Fruit fly (Drosophila melanogaster): ENCODE measurements around the gene Atg4b.
A peak's percentile ranks its signal among the peaks of the same experiment; 100 is the strongest.

The Atg4b gene

dm6 chr3R:15330472-15330871 lies 26.3 kb downstream of the Atg4b start, which contains the start of gene mRpL9 (continued):
- peak; percentile 11 for TF ChIP-seq CG18011 (GFP tag; optimal IDR thresholded peaks at IDR 0.05)
- TF ChIP-seq jing (GFP tag; optimal IDR thresholded peaks at IDR 0.05): no peak
- TF ChIP-seq knrl (GFP tag; IDR thresholded peaks at IDR 0.05; ENCODE audit: partially characterized antibody): peak; percentile 44; the same call in 1 of the 3 replicates
- TF ChIP-seq CG15514 (GFP tag; optimal IDR thresholded peaks at IDR 0.05): peak; percentile 52
- TF ChIP-seq CG10147 (GFP tag; optimal IDR thresholded peaks at IDR 0.05): no peak
- no peak for TF ChIP-seq lab (GFP tag; optimal IDR thresholded peaks at IDR 0.05)
- no peak for TF ChIP-seq Nf-YB (GFP tag; optimal IDR thresholded peaks at IDR 0.05)
- no peak for TF ChIP-seq ERR (GFP tag; optimal IDR thresholded peaks at IDR 0.05)
- TF ChIP-seq Dad (GFP tag; optimal IDR thresholded peaks at IDR 0.05): no peak
- no peak for TF ChIP-seq NK7.1 (GFP tag; optimal IDR thresholded peaks at IDR 0.05)
- no peak for TF ChIP-seq Xrp1 (GFP tag; IDR thresholded peaks at IDR 0.05)
- no peak for TF ChIP-seq CG3281 (GFP tag; optimal IDR thresholded peaks at IDR 0.05)
- TF ChIP-seq CG12236 (GFP tag; optimal IDR thresholded peaks at IDR 0.05): no peak
- no peak for TF ChIP-seq Dfd (GFP tag; optimal IDR thresholded peaks at IDR 0.05)
- TF ChIP-seq CG3065 (GFP tag; optimal IDR thresholded peaks at IDR 0.05): no peak
- no peak for TF ChIP-seq Stat92E (GFP tag; optimal IDR thresholded peaks at IDR 0.05)
- no peak for TF ChIP-seq tup (GFP tag; optimal IDR thresholded peaks at IDR 0.05)
- TF ChIP-seq CG4730 (GFP tag; IDR thresholded peaks at IDR 0.05): no peak
- TF ChIP-seq CG14667 (GFP tag; IDR thresholded peaks at IDR 0.05): no peak
- no peak for TF ChIP-seq al (GFP tag; IDR thresholded peaks at IDR 0.05)
- TF ChIP-seq Meics (GFP tag; optimal IDR thresholded peaks at IDR 0.05): peak; percentile 6
- no peak for TF ChIP-seq sna (GFP tag; IDR thresholded peaks at IDR 0.05; ENCODE audit: partially characterized antibody)
- TF ChIP-seq CG5953 (GFP tag; IDR thresholded peaks at IDR 0.05): no peak
- TF ChIP-seq Ravus (GFP tag; IDR thresholded peaks at IDR 0.05): no peak
- TF ChIP-seq trh (GFP tag; optimal IDR thresholded peaks at IDR 0.05): no peak
- TF ChIP-seq Hmr (GFP tag; optimal IDR thresholded peaks at IDR 0.05): no peak
- TF ChIP-seq Bgb (GFP tag; IDR thresholded peaks at IDR 0.05; ENCODE audit: partially characterized antibody): no peak
- TF ChIP-seq CG4424 (GFP tag; optimal IDR thresholded peaks at IDR 0.05): no peak
- no peak for TF ChIP-seq sd (tag; optimal IDR thresholded peaks at IDR 0.05)
- no peak for TF ChIP-seq CG13123 (GFP tag; optimal IDR thresholded peaks at IDR 0.05)
- no peak for TF ChIP-seq CrebB (tag; optimal IDR thresholded peaks at IDR 0.05)
- peak; percentile 31 for TF ChIP-seq gfzf (GFP tag; optimal IDR thresholded peaks at IDR 0.05)
- no peak for TF ChIP-seq hkb (optimal IDR thresholded peaks at IDR 0.05)
- TF ChIP-seq hkb (GFP tag; IDR thresholded peaks at IDR 0.05): no peak
- no peak for TF ChIP-seq CG1792 (GFP tag; optimal IDR thresholded peaks at IDR 0.05)
- no peak for TF ChIP-seq dmrt99B (tag; optimal IDR thresholded peaks at IDR 0.05)
- peak; percentile 29; the same call in 1 of the 2 replicates for TF ChIP-seq Dref (GFP tag; IDR thresholded peaks at IDR 0.05)
- no peak for TF ChIP-seq slou (GFP tag; optimal IDR thresholded peaks at IDR 0.05)
- no peak for TF ChIP-seq CG8359 (GFP tag; optimal IDR thresholded peaks at IDR 0.05; ENCODE audit: borderline replicate concordance)
- TF ChIP-seq stc (GFP tag; IDR thresholded peaks at IDR 0.05): no peak
- TF ChIP-seq nau (GFP tag; optimal IDR thresholded peaks at IDR 0.05): no peak
- TF ChIP-seq CG15601 (tag; optimal IDR thresholded peaks at IDR 0.05): no peak
- no peak for TF ChIP-seq Dip2 (GFP tag; IDR thresholded peaks at IDR 0.05)
- TF ChIP-seq CG17568 (GFP tag; optimal IDR thresholded peaks at IDR 0.05): no peak
- peak; percentile 49; the same call in 2 of the 4 replicates for TF ChIP-seq Dll (GFP tag; IDR thresholded peaks at IDR 0.05; ENCODE audit: partially characterized antibody)
- TF ChIP-seq lmd (GFP tag; IDR thresholded peaks at IDR 0.05): peak; percentile 24; the same call in 1 of the 2 replicates
- TF ChIP-seq CG13624 (GFP tag; optimal IDR thresholded peaks at IDR 0.05): peak; percentile 30
- TF ChIP-seq sr (GFP tag; IDR thresholded peaks at IDR 0.05): no peak
- TF ChIP-seq peb (GFP tag; IDR thresholded peaks at IDR 0.05): no peak
- no peak for TF ChIP-seq sc (optimal IDR thresholded peaks at IDR 0.05)
- no peak for TF ChIP-seq sc (GFP tag; optimal IDR thresholded peaks at IDR 0.05)
